Fruit fly (Drosophila melanogaster): ENCODE results near the gene wat.

Gene wat

DNA sequence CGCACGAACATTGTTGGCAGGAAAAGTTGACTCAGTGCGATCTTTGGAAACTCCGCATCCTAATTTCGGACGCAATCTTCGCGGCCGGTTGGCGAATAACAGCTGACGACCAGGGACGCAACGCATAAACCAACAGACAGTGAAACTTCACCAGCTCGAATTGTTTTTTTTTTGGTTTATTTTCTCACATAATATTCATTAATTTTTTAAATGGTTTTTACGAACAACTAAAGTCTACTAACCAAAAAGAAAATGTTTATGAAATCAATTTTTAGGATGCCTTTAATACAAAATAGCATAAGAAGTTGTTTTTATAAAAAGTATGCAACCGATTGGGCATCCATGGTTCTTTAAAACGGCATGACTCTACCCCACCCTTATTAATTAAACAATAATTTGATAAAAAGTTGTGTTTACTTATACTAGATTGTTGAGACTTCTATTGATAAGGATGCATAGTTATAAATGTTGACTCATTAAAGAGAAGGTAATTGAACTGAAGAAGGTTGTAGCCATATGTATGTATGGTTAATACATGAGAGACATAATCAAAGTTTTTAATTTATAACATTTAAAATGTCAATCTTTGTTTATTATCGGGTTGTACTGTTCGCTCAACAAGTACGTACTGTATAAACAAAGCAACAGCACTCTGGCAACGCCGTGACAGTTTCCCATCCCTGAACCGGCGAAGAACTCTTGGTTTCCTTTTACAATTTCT lies 13.9 kb upstream of the wat start, which contains the start of the genes beta4GalNAcTB and Cpsf100 (continued):
- TF ChIP-seq CG10543 (GFP tag; optimal IDR thresholded peaks at IDR 0.05) (peak; percentile 66), CG1602 (GFP tag; optimal IDR thresholded peaks at IDR 0.05) (peak; percentile 72), ro (GFP tag; IDR thresholded peaks at IDR 0.05) (peak; percentile 15; the same call in 1 of the 2 replicates), CG11456 (GFP tag; IDR thresholded peaks at IDR 0.05) (peak; percentile 68; the same call in 2 of the 3 replicates), lilli (GFP tag; optimal IDR thresholded peaks at IDR 0.05) (peak; percentile 83), Pdp1 (GFP tag; optimal IDR thresholded peaks at IDR 0.05) (peak; percentile 59 to 75), CG11695 (GFP tag; IDR thresholded peaks at IDR 0.05) (peak; percentile 25; the same call in 1 of the 3 replicates), CG14965 (GFP tag; optimal IDR thresholded peaks at IDR 0.05; ENCODE audit: borderline replicate concordance) (no peak), vvl (GFP tag; IDR thresholded peaks at IDR 0.05) (peak; percentile 57; the same call in 1 of the 2 replicates), cas (GFP tag; IDR thresholded peaks at IDR 0.05) (0 out of 2 replicates have a peak, but pooled peaks have one; percentile 9), CG8290 (GFP tag; optimal IDR thresholded peaks at IDR 0.05) (peak; percentile 44), CG8290 (tag; optimal IDR thresholded peaks at IDR 0.05) (no peak), CG14667 (GFP tag; IDR thresholded peaks at IDR 0.05) (peak; percentile 41), CG18599 (GFP tag; optimal IDR thresholded peaks at IDR 0.05) (peak; percentile 74), zen (tag; optimal IDR thresholded peaks at IDR 0.05) (peak; percentile 56), Mad (GFP tag; optimal IDR thresholded peaks at IDR 0.05) (peak; percentile 46), CG18011 (GFP tag; optimal IDR thresholded peaks at IDR 0.05) (peak; percentile 46), Fer2 (tag; optimal IDR thresholded peaks at IDR 0.05) (peak; percentile 31), CG1792 (GFP tag; optimal IDR thresholded peaks at IDR 0.05) (no peak), CG7271 (tag; optimal IDR thresholded peaks at IDR 0.05) (peak; percentile 17), Sox102F (GFP tag; optimal IDR thresholded peaks at IDR 0.05) (peak; percentile 64), CG11560 (tag; IDR thresholded peaks at IDR 0.05) (0 out of 3 replicates have a peak, but pooled peaks have one; percentile 42), Gsc (GFP tag; IDR thresholded peaks at IDR 0.05) (no peak), CG17328 (GFP tag; IDR thresholded peaks at IDR 0.05) (peak; percentile 43), eyg (GFP tag; optimal IDR thresholded peaks at IDR 0.05) (no peak), CG13287 (GFP tag; IDR thresholded peaks at IDR 0.05; ENCODE audit: partially characterized antibody) (no peak), stc (GFP tag; IDR thresholded peaks at IDR 0.05) (no peak), PHDP (tag; optimal IDR thresholded peaks at IDR 0.05) (peak; percentile 47), CG34224 (GFP tag; IDR thresholded peaks at IDR 0.05; ENCODE audit: partially characterized antibody) (no peak), fd64A (GFP tag; optimal IDR thresholded peaks at IDR 0.05) (no peak), Xrp1 (GFP tag; IDR thresholded peaks at IDR 0.05) (peak; percentile 49), Rfx (GFP tag; IDR thresholded peaks at IDR 0.05) (peak; percentile 76), emc (GFP tag; optimal IDR thresholded peaks at IDR 0.05) (no peak), Mrtf (GFP tag; IDR thresholded peaks at IDR 0.05) (peak; percentile 29; the same call in 1 of the 3 replicates), maf-S (GFP tag; optimal IDR thresholded peaks at IDR 0.05) (peak; percentile 29), sr (GFP tag; IDR thresholded peaks at IDR 0.05) (no peak), CG7556 (GFP tag; optimal IDR thresholded peaks at IDR 0.05) (peak; percentile 84), wek (GFP tag; optimal IDR thresholded peaks at IDR 0.05) (no peak), aop (GFP tag; IDR thresholded peaks at IDR 0.05) (0 out of 2 replicates have a peak, but pooled peaks have one; percentile 57), Ets97D (GFP tag; optimal IDR thresholded peaks at IDR 0.05) (peak; percentile 35), CG3838 (GFP tag; optimal IDR thresholded peaks at IDR 0.05) (peak; percentile 20), Blimp-1 (GFP tag; optimal IDR thresholded peaks at IDR 0.05) (no peak), CG11093 (GFP tag; IDR thresholded peaks at IDR 0.05) (0 out of 3 replicates have a peak, but pooled peaks have one; percentile 39), pros (GFP tag; optimal IDR thresholded peaks at IDR 0.05) (no peak), nom (GFP tag; optimal IDR thresholded peaks at IDR 0.05) (no peak), CG16815 (GFP tag; optimal IDR thresholded peaks at IDR 0.05) (peak; percentile 84), ftz-f1 (GFP tag; optimal IDR thresholded peaks at IDR 0.05) (no peak), CG2875 (GFP tag; optimal IDR thresholded peaks at IDR 0.05) (peak; percentile 28), odd (GFP tag; optimal IDR thresholded peaks at IDR 0.05) (no peak)

Data from whole organism, embryonic.